Worm (Caenorhabditis elegans): ENCODE measurements around the gene Y39A3CL.7.

Gene Y39A3CL.7

ce11 chrIII:1860129-1860528 is 35.4 kb downstream of the Y39A3CL.7 start, which contains the start of gene ttc-7 (continued):
- TF ChIP-seq unc-62 (GFP tag; optimal IDR thresholded peaks at IDR 0.05) (no peak), somi-1 (GFP tag; optimal IDR thresholded peaks at IDR 0.05) (no peak), pha-4 (tag; optimal IDR thresholded peaks at IDR 0.05) (no peak), chd-7 (tag; optimal IDR thresholded peaks at IDR 0.05) (no peak), F37B4.10 (GFP tag; IDR thresholded peaks at IDR 0.05) (no peak), cebp-2 (GFP tag; IDR thresholded peaks at IDR 0.05) (no peak)

ce11 chrIII:1876267-1876865 is 51.6 kb downstream of the Y39A3CL.7 start:
- no peak for TF ChIP-seq unc-62 (GFP tag; optimal IDR thresholded peaks at IDR 0.05)
- TF ChIP-seq gei-17 (GFP tag; optimal IDR thresholded peaks at IDR 0.05), result no peak
- no peak for TF ChIP-seq snpc-3.4 (tag; optimal IDR thresholded peaks at IDR 0.05)
- TF ChIP-seq bed-2 (GFP tag; IDR thresholded peaks at IDR 0.05), result no peak
- no peak for TF ChIP-seq ztf-26 (tag; optimal IDR thresholded peaks at IDR 0.05)
- TF ChIP-seq egl-44 (GFP tag; IDR thresholded peaks at IDR 0.05), result no peak
- TF ChIP-seq B0035.1 (tag; optimal IDR thresholded peaks at IDR 0.05), result no peak
- TF ChIP-seq hmg-20 (GFP tag; IDR thresholded peaks at IDR 0.05), result no peak
- TF ChIP-seq fkh-3 (tag; optimal IDR thresholded peaks at IDR 0.05), result no peak
- no peak for TF ChIP-seq nhr-179 (tag; optimal IDR thresholded peaks at IDR 0.05)
- no peak for TF ChIP-seq ceh-27 (GFP tag; optimal IDR thresholded peaks at IDR 0.05)
- no peak for TF ChIP-seq nhr-120 (GFP tag; IDR thresholded peaks at IDR 0.05)
- no peak for TF ChIP-seq ztf-3 (GFP tag; optimal IDR thresholded peaks at IDR 0.05)
- no peak for TF ChIP-seq nfya-1 (tag; optimal IDR thresholded peaks at IDR 0.05; ENCODE audit: borderline replicate concordance, insufficient read depth)
- TF ChIP-seq mxl-1 (tag; optimal IDR thresholded peaks at IDR 0.05), result no peak
- no peak for TF ChIP-seq sptf-2 (GFP tag; optimal IDR thresholded peaks at IDR 0.05)
- TF ChIP-seq dox-1 (GFP tag; IDR thresholded peaks at IDR 0.05), result no peak
- TF ChIP-seq F37B4.10 (GFP tag; IDR thresholded peaks at IDR 0.05), result no peak

- TF ChIP-seq ceh-27 (GFP tag; optimal IDR thresholded peaks at IDR 0.05) (no peak), lsl-1 (GFP tag; optimal IDR thresholded peaks at IDR 0.05) (peak; percentile 59), cebp-1 (GFP tag; IDR thresholded peaks at IDR 0.05) (no peak), cebp-1 (tag; optimal IDR thresholded peaks at IDR 0.05) (peak; percentile 0), F33H1.4 (GFP tag; IDR thresholded peaks at IDR 0.05) (peak; percentile 69), rcor-1 (GFP tag; IDR thresholded peaks at IDR 0.05) (no peak), dox-1 (GFP tag; IDR thresholded peaks at IDR 0.05) (0 out of 2 replicates have a peak, but pooled peaks have one; percentile 18), hmg-1.2 (GFP tag; IDR thresholded peaks at IDR 0.05) (0 out of 2 replicates have a peak, but pooled peaks have one; percentile 8), lin-26 (GFP tag; IDR thresholded peaks at IDR 0.05) (0 out of 2 replicates have a peak, but pooled peaks have one; percentile 15)
These were observed 52.5 kb downstream of the Y39A3CL.7 start for ce11 chrIII:1877189-1877588.

ce11 chrIII:1878065-1878464 is 53.3 kb downstream of the Y39A3CL.7 start, which contains the start of gene smi-1:
smi-1 (plus strand) TSS chrIII:1878365.
- TF ChIP-seq cebp-2 (GFP tag; IDR thresholded peaks at IDR 0.05), result no peak
- TF ChIP-seq zfh-2 (GFP tag; conservative IDR thresholded peaks at IDR 0.05), result 0 out of 2 replicates have a peak, but pooled peaks have one; percentile 18

ce11 chrIII:1878918-1879317 is 54.2 kb downstream of the Y39A3CL.7 start:
- TF ChIP-seq rec-8 (tag; optimal IDR thresholded peaks at IDR 0.05), result no peak
- no peak for TF ChIP-seq ztf-6 (GFP tag; IDR thresholded peaks at IDR 0.05)
- no peak for TF ChIP-seq aptf-2 (GFP tag; conservative IDR thresholded peaks at IDR 0.05)
- no peak for TF ChIP-seq T26A5.8 (tag; optimal IDR thresholded peaks at IDR 0.05)
- no peak for TF ChIP-seq bed-1 (GFP tag; IDR thresholded peaks at IDR 0.05)
- TF ChIP-seq F33H1.4 (GFP tag; IDR thresholded peaks at IDR 0.05), result no peak
